Worm (Caenorhabditis elegans): Measurements from ENCODE around the gene cbs-2.

DNA sequence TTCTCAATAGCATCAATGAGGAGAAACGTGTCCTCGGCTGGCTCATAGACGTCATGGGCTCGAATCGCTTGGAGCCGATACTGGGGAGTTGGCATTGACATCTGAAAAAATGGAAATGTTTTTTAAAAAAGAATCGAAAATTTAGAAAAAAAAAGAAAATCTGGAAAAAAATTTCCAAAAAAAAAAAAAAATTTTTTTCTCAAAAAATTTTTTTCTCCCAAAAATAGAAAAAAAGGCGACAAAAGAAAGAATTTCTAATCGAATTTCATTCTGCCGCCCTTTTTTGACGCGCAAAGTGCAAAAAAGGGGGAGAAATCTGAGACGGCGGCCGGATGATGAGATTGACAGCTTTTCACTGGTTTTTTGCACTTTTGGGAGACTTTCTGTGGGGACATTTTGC lies 34.0 kb downstream of the cbs-2 start, which contains the start of gene mtq-2:
- TF ChIP-seq mxl-3 (GFP tag; optimal IDR thresholded peaks at IDR 0.05) (no peak), skn-1 (tag; optimal IDR thresholded peaks at IDR 0.05) (no peak), nhr-76 (tag; optimal IDR thresholded peaks at IDR 0.05) (no peak), madf-5 (GFP tag; IDR thresholded peaks at IDR 0.05) (no peak), nhr-25 (tag; optimal IDR thresholded peaks at IDR 0.05; ENCODE audit: borderline replicate concordance, insufficient read depth) (no peak)
